Worm (Caenorhabditis elegans) whole organism, mixed stage, embryonic: ENCODE measurements around the gene C05C10.5.

Experiments used
- M03D4.4 ChIP-seq: sonication (generic microtip); optimal IDR thresholded peaks from 2 replicates; lab custom pipeline; 2017; ENCODE audit warnings: mild to moderate bottlenecking, missing genetic modification characterization, missing compliant biosample characterization
- bed-3 ChIP-seq: fragments of 200-800 bp; sonication (Bioruptor generic); optimal IDR thresholded peaks from 3 replicates; lab custom pipeline; 2018; ENCODE audit warnings: mild to moderate bottlenecking, missing genetic modification characterization, moderate library complexity, missing compliant biosample characterization
- blmp-1 ChIP-seq: fragments of 150-350 bp; optimal IDR thresholded peaks from 2 replicates; lab custom pipeline; 2014; ENCODE audit warnings: missing biosample characterization, missing genetic modification characterization
- ceh-39 ChIP-seq: fragments of 150-350 bp; optimal IDR thresholded peaks from 2 replicates; lab custom pipeline; 2014; ENCODE audit warnings: missing biosample characterization, missing genetic modification characterization
- ceh-43 ChIP-seq: fragments of 200-800 bp; sonication (Bioruptor generic); optimal IDR thresholded peaks from 2 replicates; lab custom pipeline; 2018; ENCODE audit warnings: mild to moderate bottlenecking, missing genetic modification characterization, moderate library complexity, missing compliant biosample characterization
- ceh-83 ChIP-seq: fragments of 200-800 bp; sonication (Bioruptor generic); optimal IDR thresholded peaks from 2 replicates; lab custom pipeline; 2018; ENCODE audit warnings: mild to moderate bottlenecking, missing genetic modification characterization, missing compliant biosample characterization
- ces-1 ChIP-seq: fragments of 150-350 bp; optimal IDR thresholded peaks from 2 replicates; lab custom pipeline; 2014; ENCODE audit warnings: missing biosample characterization, missing genetic modification reagents, missing genetic modification characterization
- cnd-1 ChIP-seq: fragments of 200-800 bp; sonication (Bioruptor generic); optimal IDR thresholded peaks from 2 replicates; lab custom pipeline; 2018; ENCODE audit warnings: mild to moderate bottlenecking, missing genetic modification characterization, missing compliant biosample characterization
- drap-1 ChIP-seq: fragments of 200-800 bp; sonication (Bioruptor generic); optimal IDR thresholded peaks from 3 replicates; lab custom pipeline; 2018; ENCODE audit warnings: mild to moderate bottlenecking, missing genetic modification characterization, missing compliant biosample characterization
- elt-1 ChIP-seq: sonication (generic microtip); optimal IDR thresholded peaks from 2 replicates; lab custom pipeline; 2017; ENCODE audit warnings: missing genetic modification characterization, mild to moderate bottlenecking, missing compliant biosample characterization, antibody characterized with exemption, moderate library complexity, borderline replicate concordance; ENCODE audit not compliant: insufficient read depth
- elt-3 ChIP-seq: fragments of 150-350 bp; optimal IDR thresholded peaks from 2 replicates; lab custom pipeline; 2014; ENCODE audit warnings: missing biosample characterization, missing genetic modification characterization
- flh-1 ChIP-seq: fragments of 200-800 bp; sonication (Bioruptor generic); optimal IDR thresholded peaks from 2 replicates; lab custom pipeline; 2018; ENCODE audit warnings: mild to moderate bottlenecking, missing genetic modification characterization, moderate library complexity, missing compliant biosample characterization
- hlh-1 ChIP-seq: fragments of 150-350 bp; optimal IDR thresholded peaks from 2 replicates; lab custom pipeline; 2014; ENCODE audit warnings: missing biosample characterization, missing genetic modification reagents, missing genetic modification characterization
- lin-13 ChIP-seq: fragments of 150-350 bp; optimal IDR thresholded peaks from 2 replicates; lab custom pipeline; 2014; ENCODE audit warnings: missing biosample characterization, missing genetic modification characterization
- lin-32 ChIP-seq: fragments of 200-800 bp; sonication (Bioruptor generic); optimal IDR thresholded peaks from 2 replicates; lab custom pipeline; 2018; ENCODE audit warnings: mild to moderate bottlenecking, missing genetic modification characterization, missing compliant biosample characterization
- lsy-2 ChIP-seq: fragments of 150-350 bp; optimal IDR thresholded peaks from 2 replicates; lab custom pipeline; 2014; ENCODE audit warnings: missing biosample characterization, missing genetic modification characterization
- mab-5 ChIP-seq: fragments of 150-350 bp; optimal IDR thresholded peaks from 2 replicates; lab custom pipeline; 2014; ENCODE audit warnings: missing biosample characterization, missing genetic modification characterization
- mep-1 ChIP-seq: fragments of 150-350 bp; optimal IDR thresholded peaks from 2 replicates; lab custom pipeline; 2017; ENCODE audit warnings: missing biosample characterization, missing genetic modification reagents, missing genetic modification characterization, inconsistent platforms
- mls-2 ChIP-seq: sonication (generic microtip); optimal IDR thresholded peaks from 2 replicates; lab custom pipeline; 2016; ENCODE audit warnings: mild to moderate bottlenecking, missing genetic modification characterization, moderate library complexity, missing compliant biosample characterization
- nhr-12 ChIP-seq: fragments of 150-350 bp; optimal IDR thresholded peaks from 2 replicates; lab custom pipeline; 2014; ENCODE audit warnings: missing biosample characterization, missing genetic modification characterization
- nhr-2 ChIP-seq: fragments of 150-350 bp; optimal IDR thresholded peaks from 2 replicates; lab custom pipeline; 2014; ENCODE audit warnings: missing biosample characterization, missing genetic modification characterization
- nhr-28 ChIP-seq: fragments of 150-350 bp; optimal IDR thresholded peaks from 2 replicates; lab custom pipeline; 2014; ENCODE audit warnings: missing biosample characterization, missing genetic modification characterization
- nhr-76 ChIP-seq: sonication (generic microtip); optimal IDR thresholded peaks from 2 replicates; lab custom pipeline; 2017; ENCODE audit warnings: missing biosample characterization, missing genetic modification characterization
- pha-4 ChIP-seq: fragments of 150-350 bp; optimal IDR thresholded peaks from 2 replicates; lab custom pipeline; 2018; ENCODE audit warnings: missing biosample characterization, missing genetic modification reagents, missing genetic modification characterization
- sem-2 ChIP-seq: fragments of 200-800 bp; sonication (Bioruptor generic); optimal IDR thresholded peaks from 2 replicates; lab custom pipeline; 2018; ENCODE audit warnings: mild to moderate bottlenecking, missing genetic modification characterization, missing compliant biosample characterization
- snpc-4 ChIP-seq: fragments of 150-350 bp; optimal IDR thresholded peaks from 2 replicates; lab custom pipeline; 2014; ENCODE audit warnings: missing biosample characterization, missing genetic modification characterization
- sptf-1 ChIP-seq: sonication (generic microtip); optimal IDR thresholded peaks from 2 replicates; lab custom pipeline; 2017; ENCODE audit warnings: mild to moderate bottlenecking, missing genetic modification characterization, moderate library complexity, missing compliant biosample characterization
- unc-120 ChIP-seq: sonication (generic microtip); optimal IDR thresholded peaks from 2 replicates; lab custom pipeline; 2017; ENCODE audit warnings: missing genetic modification characterization, missing compliant biosample characterization; ENCODE audit not compliant: poor library complexity, severe bottlenecking
- unc-39 ChIP-seq: fragments of 150-350 bp; optimal IDR thresholded peaks from 2 replicates; lab custom pipeline; 2014; ENCODE audit warnings: missing biosample characterization, missing genetic modification characterization
- unc-62 ChIP-seq: fragments of 150-350 bp; optimal IDR thresholded peaks from 2 replicates; lab custom pipeline; 2014; ENCODE audit warnings: missing biosample characterization, missing genetic modification reagents, missing genetic modification characterization
- zip-8 ChIP-seq: fragments of 150-350 bp; optimal IDR thresholded peaks from 2 replicates; lab custom pipeline; 2014; ENCODE audit warnings: missing biosample characterization, missing genetic modification characterization
- ztf-11 ChIP-seq: fragments of 150-350 bp; optimal IDR thresholded peaks from 2 replicates; lab custom pipeline; 2014; ENCODE audit warnings: missing biosample characterization, missing genetic modification characterization

Gene C05C10.5

DNA sequence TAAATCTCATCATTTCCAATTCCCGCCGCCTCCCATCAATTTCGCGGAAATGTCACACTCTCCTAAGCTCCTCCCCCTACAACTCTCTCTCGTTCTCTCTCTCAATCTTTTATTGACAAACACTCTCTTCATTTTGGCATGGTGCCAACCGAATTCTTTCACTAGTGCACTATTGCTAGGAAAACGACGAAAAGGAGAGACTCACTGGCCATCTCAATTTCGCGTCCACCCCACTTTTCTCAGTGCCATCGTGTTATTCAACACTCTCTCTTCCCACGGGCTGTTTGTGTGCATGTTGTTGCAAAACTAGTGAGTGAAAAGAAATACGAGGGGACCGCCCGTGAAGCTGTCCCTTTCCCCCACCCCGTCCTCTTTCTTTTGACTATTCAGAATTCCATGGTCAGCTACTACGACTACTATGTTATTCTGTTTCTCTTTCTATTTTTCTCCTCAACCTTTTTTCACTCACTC lies 46.1 kb downstream of the C05C10.5 start:
- TF ChIP-seq nhr-76 (no peak), ceh-39 (no peak), nhr-28 (tag; lab: Kevin White, UChicago) (no peak), ceh-83 (GFP tag; lab: Kevin White, UChicago) (no peak), lin-13 (tag; lab: Kevin White, UChicago) (no peak), elt-1 (no peak), ces-1 (GFP tag; lab: Kevin White, UChicago) (no peak), sem-2 (no peak), hlh-1 (tag; lab: Kevin White, UChicago) (peak; percentile 2), snpc-4 (tag; lab: Kevin White, UChicago) (no peak), mls-2 (peak; percentile 21), mab-5 (tag; lab: Kevin White, UChicago) (no peak), ztf-11 (tag; lab: Kevin White, UChicago) (no peak), unc-39 (no peak), nhr-12 (tag; lab: Kevin White, UChicago) (no peak), bed-3 (GFP tag; lab: Kevin White, UChicago) (no peak), sptf-1 (tag; lab: Kevin White, UChicago) (peak; percentile 42), lin-32 (no peak), lsy-2 (no peak), zip-8 (tag; lab: Kevin White, UChicago) (no peak), unc-120 (tag; lab: Kevin White, UChicago) (peak; percentile 86), ceh-43 (GFP tag; lab: Kevin White, UChicago) (no peak), blmp-1 (tag; lab: Kevin White, UChicago) (no peak), mep-1 (tag; lab: Kevin White, UChicago) (peak; percentile 53), elt-3 (tag; lab: Kevin White, UChicago) (no peak), pha-4 (tag; lab: Kevin White, UChicago) (no peak), unc-62 (peak; percentile 89)

DNA sequence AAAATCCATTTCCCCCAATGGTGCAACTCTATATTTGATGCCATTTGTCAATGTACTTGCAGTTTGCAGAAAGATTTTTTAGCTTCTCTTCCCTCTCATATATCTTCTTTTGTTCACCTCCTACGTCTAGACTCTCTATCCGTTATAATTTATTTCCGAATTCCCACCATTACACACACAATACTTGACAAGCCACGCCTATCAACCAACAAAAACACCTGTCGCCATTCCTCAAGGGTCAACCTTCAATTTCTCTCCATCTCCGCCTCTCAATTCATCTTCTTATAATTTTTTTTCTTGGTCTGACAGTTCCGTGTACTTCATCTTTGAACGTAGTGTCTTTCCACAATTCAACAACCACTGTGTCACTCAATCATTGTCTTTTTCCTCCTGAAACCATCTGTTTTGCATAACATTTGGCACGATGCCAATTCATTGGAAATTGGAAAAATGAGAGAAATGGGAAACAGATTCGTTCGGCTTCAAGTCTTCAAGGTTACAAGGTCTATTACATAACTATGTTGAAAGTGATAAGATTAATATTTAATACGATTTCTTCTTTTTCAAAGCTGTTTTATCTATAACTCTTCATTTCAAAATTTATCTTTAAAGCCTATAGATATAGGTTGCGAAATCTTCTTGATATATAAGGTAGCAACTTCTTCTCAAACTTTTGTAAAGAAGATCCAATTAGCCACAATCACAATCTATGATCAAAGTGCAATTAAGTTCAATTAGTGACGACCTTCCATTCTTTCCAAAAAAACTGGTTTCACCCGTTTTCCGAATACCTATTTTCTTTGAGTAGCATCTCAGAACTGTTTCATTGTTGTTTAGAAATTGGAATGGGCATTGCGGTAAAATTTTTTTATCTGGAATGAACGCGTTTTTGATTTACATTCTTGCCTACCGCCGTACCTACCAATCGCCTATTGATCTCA lies 48.1 kb downstream of the C05C10.5 start:
- TF ChIP-seq lin-13 (tag; lab: Kevin White, UChicago) (no peak), ceh-39 (no peak), nhr-2 (tag; lab: Kevin White, UChicago) (no peak), snpc-4 (tag; lab: Kevin White, UChicago) (no peak), hlh-1 (tag; lab: Kevin White, UChicago) (peak; percentile 63), unc-62 (peak; percentile 64), unc-39 (no peak)

- no peak for TF ChIP-seq pha-4 (tag; lab: Kevin White, UChicago)
- TF ChIP-seq elt-1: no peak
- no peak for TF ChIP-seq cnd-1 (tag; lab: Kevin White, UChicago)
- no peak for TF ChIP-seq ceh-43 (GFP tag; lab: Kevin White, UChicago)
- TF ChIP-seq ceh-83 (GFP tag; lab: Kevin White, UChicago): no peak
- TF ChIP-seq drap-1 (GFP tag; lab: Kevin White, UChicago): no peak
- TF ChIP-seq mls-2: no peak
- TF ChIP-seq zip-8 (tag; lab: Kevin White, UChicago): no peak
- TF ChIP-seq hlh-1 (tag; lab: Kevin White, UChicago): no peak
- TF ChIP-seq bed-3 (GFP tag; lab: Kevin White, UChicago): no peak
- no peak for TF ChIP-seq elt-3 (tag; lab: Kevin White, UChicago)
- no peak for TF ChIP-seq mep-1 (tag; lab: Kevin White, UChicago)
- TF ChIP-seq unc-39: no peak
- no peak for TF ChIP-seq lsy-2
- TF ChIP-seq unc-120 (tag; lab: Kevin White, UChicago): no peak
- no peak for TF ChIP-seq nhr-28 (tag; lab: Kevin White, UChicago)
- TF ChIP-seq sem-2: no peak
- no peak for TF ChIP-seq flh-1 (GFP tag; lab: Kevin White, UChicago)
- no peak for TF ChIP-seq nhr-12 (tag; lab: Kevin White, UChicago)
- no peak for TF ChIP-seq M03D4.4 (tag; lab: Kevin White, UChicago)
- TF ChIP-seq, all 35 proteins: peak for 0
Observed at ce11 chrII:9988620-9989019, 49.8 kb downstream of the C05C10.5 start.
